Worm (Caenorhabditis elegans) whole organism, L1 larva: ENCODE measurements around the gene rabn-5.
A peak's percentile ranks its signal among the peaks of the same experiment; 100 is the strongest.

Experiments used
- C16A3.4 ChIP-seq: fragments of 150-350 bp; optimal IDR thresholded peaks from 2 replicates; lab custom pipeline; 2014; ENCODE audit warnings: missing biosample characterization, missing genetic modification characterization
- F16B12.6 ChIP-seq: fragments of 150-350 bp; optimal IDR thresholded peaks from 2 replicates; lab custom pipeline; 2014; ENCODE audit warnings: missing biosample characterization, missing genetic modification characterization
- Y116A8C.19 ChIP-seq: sonication (generic microtip); optimal IDR thresholded peaks from 2 replicates; lab custom pipeline; 2016; ENCODE audit warnings: missing compliant biosample characterization, missing genetic modification characterization, borderline replicate concordance
- aha-1 ChIP-seq: fragments of 150-350 bp; optimal IDR thresholded peaks from 2 replicates; lab custom pipeline; 2014; ENCODE audit warnings: missing biosample characterization, missing genetic modification characterization
- alr-1 ChIP-seq: fragments of 200-800 bp; sonication (Bioruptor generic); optimal IDR thresholded peaks from 2 replicates; lab custom pipeline; 2018; ENCODE audit warnings: borderline replicate concordance, mild to moderate bottlenecking, missing genetic modification characterization, missing compliant biosample characterization
- blmp-1 ChIP-seq: fragments of 150-350 bp; optimal IDR thresholded peaks from 2 replicates; lab custom pipeline; 2014; ENCODE audit warnings: missing biosample characterization, missing genetic modification characterization
- ceh-63 ChIP-seq: fragments of 200-800 bp; sonication (Bioruptor generic); optimal IDR thresholded peaks from 2 replicates; lab custom pipeline; 2018; ENCODE audit warnings: mild to moderate bottlenecking, missing genetic modification characterization, missing compliant biosample characterization
- ceh-8 ChIP-seq: fragments of 200-800 bp; sonication (Bioruptor generic); optimal IDR thresholded peaks from 2 replicates; lab custom pipeline; 2018; ENCODE audit warnings: mild to moderate bottlenecking, missing genetic modification characterization, moderate library complexity, missing compliant biosample characterization
- ceh-88 ChIP-seq: fragments of 200-800 bp; sonication (Bioruptor generic); IDR thresholded peaks from 2 replicates; pipeline ENCODE4 v1.3.6; 2022; ENCODE audit warnings: missing genetic modification characterization, missing compliant biosample characterization
- ceh-90 ChIP-seq: sonication (generic microtip); optimal IDR thresholded peaks from 2 replicates; lab custom pipeline; 2016; ENCODE audit warnings: missing genetic modification characterization, missing compliant biosample characterization
- ces-1 ChIP-seq: fragments of 150-350 bp; optimal IDR thresholded peaks from 2 replicates; lab custom pipeline; 2014; ENCODE audit warnings: missing biosample characterization, missing genetic modification reagents, missing genetic modification characterization
- dpl-1 ChIP-seq, 3 experiments: fragments of 150-350 bp in 2 of 3; sonication (generic microtip) in 1 of 3; optimal IDR thresholded peaks; 2 replicates each; lab custom pipeline; 2014 to 2017; ENCODE audit warnings: missing biosample characterization in 3 of 3, missing genetic modification characterization in 3 of 3, missing genetic modification reagents in 3 of 3
- dsc-1 ChIP-seq: sonication (generic microtip); optimal IDR thresholded peaks from 2 replicates; lab custom pipeline; 2016; ENCODE audit warnings: mild to moderate bottlenecking, missing genetic modification characterization, missing compliant biosample characterization
- efl-1 ChIP-seq, 4 experiments: fragments of 150-350 bp; optimal IDR thresholded peaks in 3 of 4; peaks in 1 of 4; 1 replicate in 1 of 4; 2 replicates in 3 of 4; lab custom pipeline; 2014; ENCODE audit warnings: missing biosample characterization in 2 of 4, missing genetic modification characterization in 2 of 4, missing genetic modification reagents in 2 of 4
- egl-13 ChIP-seq: sonication (generic microtip); optimal IDR thresholded peaks from 2 replicates; lab custom pipeline; 2016; ENCODE audit warnings: missing genotype, missing genetic modification reagents, missing genetic modification characterization, missing compliant biosample characterization
- elt-3 ChIP-seq, 6 experiments: fragments of 150-350 bp in 1 of 6; sonication (generic microtip); optimal IDR thresholded peaks; 2 replicates each; lab custom pipeline; 2017 to 2018; ENCODE audit warnings: missing biosample characterization in 6 of 6, missing genetic modification characterization in 6 of 6, inconsistent platforms in 1 of 6
- fkh-10 ChIP-seq: sonication (generic microtip); optimal IDR thresholded peaks from 2 replicates; lab custom pipeline; 2017; ENCODE audit warnings: missing biosample characterization, missing genetic modification reagents, missing genetic modification characterization
- fkh-4 ChIP-seq: sonication (generic microtip); optimal IDR thresholded peaks from 2 replicates; lab custom pipeline; 2016; ENCODE audit warnings: missing compliant biosample characterization, missing genetic modification characterization, borderline replicate concordance
- fos-1 ChIP-seq: fragments of 150-350 bp; optimal IDR thresholded peaks from 2 replicates; lab custom pipeline; 2014; ENCODE audit warnings: missing biosample characterization, missing genetic modification characterization
- hlh-17 ChIP-seq: fragments of 200-800 bp; sonication (Bioruptor generic); optimal IDR thresholded peaks from 2 replicates; lab custom pipeline; 2018; ENCODE audit warnings: missing genetic modification characterization, mild to moderate bottlenecking, missing compliant biosample characterization, moderate library complexity, borderline replicate concordance
- hpl-2 ChIP-seq: fragments of 150-350 bp; optimal IDR thresholded peaks from 2 replicates; lab custom pipeline; 2014; ENCODE audit warnings: missing biosample characterization, missing genetic modification reagents, missing genetic modification characterization
- isw-1 ChIP-seq: fragments of 200-800 bp; sonication (Bioruptor generic); IDR thresholded peaks from 2 replicates; pipeline ENCODE4 v1.3.6; 2022; ENCODE audit warnings: missing genetic modification characterization, missing compliant biosample characterization
- lin-13 ChIP-seq: fragments of 150-350 bp; optimal IDR thresholded peaks from 2 replicates; lab custom pipeline; 2014; ENCODE audit warnings: missing biosample characterization, missing genetic modification reagents, missing genetic modification characterization
- lin-14 ChIP-seq: fragments of 200-800 bp; sonication (Bioruptor generic); optimal IDR thresholded peaks from 2 replicates; lab custom pipeline; 2018; ENCODE audit warnings: mild to moderate bottlenecking, missing genetic modification characterization, moderate library complexity, missing compliant biosample characterization
- lin-35 ChIP-seq, 2 experiments: fragments of 150-350 bp; optimal IDR thresholded peaks; 2 replicates each; lab custom pipeline; 2014; ENCODE audit warnings: missing biosample characterization in 2 of 2, missing genetic modification characterization in 2 of 2, missing genetic modification reagents in 2 of 2
- mab-9 ChIP-seq: fragments of 200-800 bp; sonication (Bioruptor generic); IDR thresholded peaks from 2 replicates; pipeline ENCODE4 v1.3.6; 2022; ENCODE audit warnings: missing genetic modification reagents, missing genetic modification characterization, missing compliant biosample characterization
- mdl-1 ChIP-seq, 2 experiments: fragments of 150-350 bp; optimal IDR thresholded peaks; 2 replicates each; lab custom pipeline; 2014 to 2017; ENCODE audit warnings: missing biosample characterization in 2 of 2, missing genetic modification characterization in 2 of 2, inconsistent platforms in 1 of 2
- mef-2 ChIP-seq: fragments of 150-350 bp; optimal IDR thresholded peaks from 2 replicates; lab custom pipeline; 2014; ENCODE audit warnings: missing biosample characterization, missing genetic modification characterization
- mep-1 ChIP-seq: fragments of 150-350 bp; optimal IDR thresholded peaks from 2 replicates; lab custom pipeline; 2014; ENCODE audit warnings: missing biosample characterization, missing genetic modification characterization
- nhr-11 ChIP-seq: fragments of 150-350 bp; optimal IDR thresholded peaks from 2 replicates; lab custom pipeline; 2014; ENCODE audit warnings: missing biosample characterization, missing genetic modification characterization
- nhr-237 ChIP-seq: fragments of 150-350 bp; optimal IDR thresholded peaks from 2 replicates; lab custom pipeline; 2014; ENCODE audit warnings: missing biosample characterization, missing genetic modification characterization
- nhr-76 ChIP-seq: sonication (generic microtip); optimal IDR thresholded peaks from 2 replicates; lab custom pipeline; 2017; ENCODE audit warnings: missing biosample characterization, missing genetic modification characterization
- nhr-77 ChIP-seq: fragments of 150-350 bp; optimal IDR thresholded peaks from 2 replicates; lab custom pipeline; 2014; ENCODE audit warnings: missing biosample characterization, missing genetic modification characterization
- nhr-84 ChIP-seq: sonication (generic microtip); optimal IDR thresholded peaks from 2 replicates; lab custom pipeline; 2017; ENCODE audit warnings: missing biosample characterization, missing genetic modification characterization
- pax-3 ChIP-seq: fragments of 200-800 bp; sonication (Bioruptor generic); optimal IDR thresholded peaks from 2 replicates; lab custom pipeline; 2018; ENCODE audit warnings: mild to moderate bottlenecking, missing genetic modification characterization, moderate library complexity, missing compliant biosample characterization
- skn-1 ChIP-seq: fragments of 150-350 bp; optimal IDR thresholded peaks from 2 replicates; lab custom pipeline; 2014; ENCODE audit warnings: missing biosample characterization, missing genetic modification characterization
- snpc-4 ChIP-seq: fragments of 150-350 bp; optimal IDR thresholded peaks from 2 replicates; lab custom pipeline; 2014; ENCODE audit warnings: missing biosample characterization, missing genetic modification characterization
- snu-23 ChIP-seq: sonication (generic microtip); optimal IDR thresholded peaks from 2 replicates; lab custom pipeline; 2016; ENCODE audit warnings: missing genetic modification characterization, missing compliant biosample characterization
- sox-4 ChIP-seq: sonication (generic microtip); optimal IDR thresholded peaks from 2 replicates; lab custom pipeline; 2016; ENCODE audit warnings: missing genetic modification characterization, missing compliant biosample characterization
- sptf-1 ChIP-seq: fragments of 150-350 bp; optimal IDR thresholded peaks from 2 replicates; lab custom pipeline; 2014; ENCODE audit warnings: missing biosample characterization, missing genetic modification characterization
- swsn-7 ChIP-seq: sonication (generic microtip); optimal IDR thresholded peaks from 2 replicates; lab custom pipeline; 2016; ENCODE audit warnings: missing genetic modification characterization, missing compliant biosample characterization
- tbx-2 ChIP-seq: sonication (generic microtip); optimal IDR thresholded peaks from 2 replicates; lab custom pipeline; 2016; ENCODE audit warnings: missing genetic modification characterization, missing compliant biosample characterization
- tlp-1 ChIP-seq: fragments of 150-350 bp; optimal IDR thresholded peaks from 2 replicates; lab custom pipeline; 2014; ENCODE audit warnings: missing biosample characterization, missing genetic modification characterization
- unc-130 ChIP-seq: fragments of 150-350 bp; optimal IDR thresholded peaks from 2 replicates; lab custom pipeline; 2017; ENCODE audit warnings: missing biosample characterization, missing genetic modification characterization, inconsistent platforms
- unc-62 ChIP-seq: fragments of 150-350 bp; optimal IDR thresholded peaks from 2 replicates; lab custom pipeline; 2014; ENCODE audit warnings: missing biosample characterization, missing genetic modification reagents, missing genetic modification characterization
- unc-86 ChIP-seq: sonication (generic microtip); optimal IDR thresholded peaks from 2 replicates; lab custom pipeline; 2016; ENCODE audit warnings: missing genetic modification characterization, missing compliant biosample characterization
- unc-98 ChIP-seq: fragments of 200-800 bp; sonication (Bioruptor generic); IDR thresholded peaks from 2 replicates; pipeline ENCODE4 v1.3.6; 2022; ENCODE audit warnings: missing genetic modification characterization, missing compliant biosample characterization
- xbp-1 ChIP-seq: sonication (generic microtip); optimal IDR thresholded peaks from 2 replicates; lab custom pipeline; 2016; ENCODE audit warnings: missing genetic modification characterization, missing compliant biosample characterization
- zag-1 ChIP-seq: fragments of 150-350 bp; optimal IDR thresholded peaks from 2 replicates; lab custom pipeline; 2014; ENCODE audit warnings: missing biosample characterization, missing genetic modification characterization

The rabn-5 gene

ce11 chrIII:5814799-5815198 is 49.6 kb upstream of the rabn-5 start, which contains the start of gene R12B2.7 (continued):
- no peak for TF ChIP-seq snpc-4
- TF ChIP-seq nhr-84 (tag; lab: Kevin White, UChicago) = no peak
- TF ChIP-seq ceh-63 (GFP tag; lab: Kevin White, UChicago) = no peak
- TF ChIP-seq aha-1 (tag; lab: Kevin White, UChicago) = no peak
- no peak for TF ChIP-seq lin-13 (GFP tag; lab: Kevin White, UChicago)
- no peak for TF ChIP-seq unc-86 (tag; lab: Kevin White, UChicago)
- no peak for TF ChIP-seq hlh-17 (GFP tag; lab: Kevin White, UChicago)
- no peak for TF ChIP-seq alr-1 (tag; lab: Kevin White, UChicago)
- TF ChIP-seq unc-130 (tag; lab: Kevin White, UChicago) = peak; percentile 58
- no peak for TF ChIP-seq fos-1
- no peak for TF ChIP-seq hpl-2
- TF ChIP-seq sptf-1 = no peak
- TF ChIP-seq nhr-77 = no peak
- no peak for TF ChIP-seq nhr-76 (tag; lab: Kevin White, UChicago)
- no peak for TF ChIP-seq nhr-11 (tag; lab: Kevin White, UChicago)
- TF ChIP-seq lin-35 (GFP tag; optimal IDR thresholded peaks at IDR 0.05; lab: Kevin White, UChicago) = peak in 1 of 2 experiments; percentile 54
- peak in 1 of 2 experiments; percentile 10 for TF ChIP-seq mdl-1 (tag; optimal IDR thresholded peaks at IDR 0.05; lab: Kevin White, UChicago)
- no peak for TF ChIP-seq pax-3 (tag; lab: Kevin White, UChicago)
- TF ChIP-seq ces-1 (GFP tag; lab: Kevin White, UChicago) = no peak
- no peak for TF ChIP-seq ceh-8 (GFP tag; lab: Kevin White, UChicago)
- TF ChIP-seq skn-1 (tag; lab: Kevin White, UChicago) = no peak
- TF ChIP-seq C16A3.4 (tag; lab: Kevin White, UChicago) = no peak
- TF ChIP-seq ceh-90 = no peak
- TF ChIP-seq dsc-1 (tag; lab: Kevin White, UChicago) = no peak
- TF ChIP-seq isw-1 = no peak
- TF ChIP-seq dpl-1 (GFP tag; optimal IDR thresholded peaks at IDR 0.05; lab: Kevin White, UChicago) = peak in 1 of 3 experiments; percentile 2
- TF ChIP-seq mef-2 = no peak
- peak; percentile 59 for TF ChIP-seq lin-14 (GFP tag; lab: Kevin White, UChicago)
- no peak for TF ChIP-seq egl-13 (tag; lab: Kevin White, UChicago)
- peak; percentile 53 for TF ChIP-seq tbx-2 (tag; lab: Kevin White, UChicago)
- TF ChIP-seq tlp-1 = no peak
- no peak for TF ChIP-seq fkh-10 (GFP tag; lab: Kevin White, UChicago)
- peak; percentile 32 for TF ChIP-seq snu-23 (GFP tag; lab: Kevin White, UChicago)
- TF ChIP-seq zag-1 (tag; lab: Kevin White, UChicago) = no peak
- TF ChIP-seq unc-98 (GFP tag; lab: Robert Waterston, UW) = no peak
- no peak for TF ChIP-seq sox-4
- no peak for TF ChIP-seq unc-62 (GFP tag; lab: Kevin White, UChicago)
- TF ChIP-seq ceh-88 (GFP tag; lab: Robert Waterston, UW) = no peak
- TF ChIP-seq xbp-1 (tag; lab: Kevin White, UChicago) = no peak
- TF ChIP-seq blmp-1 = peak; percentile 51
- peak in 2 of 6 experiments; percentile 15 to 34 for TF ChIP-seq elt-3 (tag; optimal IDR thresholded peaks at IDR 0.05; lab: Kevin White, UChicago)
- no peak for TF ChIP-seq F16B12.6 (tag; lab: Kevin White, UChicago)
- no peak for TF ChIP-seq mep-1 (tag; lab: Kevin White, UChicago)
- peak in 1 of 2 experiments; percentile 14 for TF ChIP-seq efl-1 (optimal IDR thresholded peaks at IDR 0.05; lab: Kevin White, UChicago)
- peak in 1 of 2 experiments; percentile 58 for TF ChIP-seq efl-1 (GFP tag; optimal IDR thresholded peaks at IDR 0.05 in 1 of 2; lab: Kevin White, UChicago)
- TF ChIP-seq mab-9 = no peak
- TF ChIP-seq nhr-237 = no peak
- no peak for TF ChIP-seq swsn-7 (tag; lab: Kevin White, UChicago)
- no peak for TF ChIP-seq Y116A8C.19 (tag; lab: Kevin White, UChicago)
- TF ChIP-seq fkh-4 (tag; lab: Kevin White, UChicago) = no peak
- TF ChIP-seq, all 84 proteins: peak for 17
